Worm (Caenorhabditis elegans) whole organism, L2 larva: ENCODE results near the gene tsp-14.

ENCODE experiments used
- lin-39 ChIP-seq: fragments of 150-350 bp; optimal IDR thresholded peaks from 2 replicates; lab custom pipeline; 2014; ENCODE audit warnings: missing biosample characterization, missing genetic modification reagents, missing genetic modification characterization
- nhr-237 ChIP-seq: fragments of 150-350 bp; optimal IDR thresholded peaks from 2 replicates; lab custom pipeline; 2014; ENCODE audit warnings: missing biosample characterization, missing genetic modification characterization

- no peak for TF ChIP-seq nhr-237 (tag; lab: Kevin White, UChicago)
- TF ChIP-seq lin-39 (tag; lab: Kevin White, UChicago), result no peak
Observed at ce11 chrX:4901974-4902373, 25.2 kb upstream of the tsp-14 start.
